Worm (Caenorhabditis elegans) whole organism, L4/young adult: Measurements from ENCODE around the gene Y54G11A.19.

Experiments
- W03F9.2 ChIP-seq: fragments of 150-350 bp; optimal IDR thresholded peaks from 2 replicates; lab custom pipeline; 2014; ENCODE audit warnings: missing biosample characterization, missing genetic modification characterization
- dao-5 ChIP-seq: sonication (generic microtip); optimal IDR thresholded peaks from 2 replicates; lab custom pipeline; 2016; ENCODE audit warnings: missing genotype, missing genetic modification characterization, moderate library complexity, missing compliant biosample characterization
- him-1 ChIP-seq: sonication (generic microtip); optimal IDR thresholded peaks from 2 replicates; lab custom pipeline; 2016; ENCODE audit warnings: missing genotype, missing genetic modification reagents, missing genetic modification characterization, missing compliant biosample characterization

The Y54G11A.19 gene

DNA sequence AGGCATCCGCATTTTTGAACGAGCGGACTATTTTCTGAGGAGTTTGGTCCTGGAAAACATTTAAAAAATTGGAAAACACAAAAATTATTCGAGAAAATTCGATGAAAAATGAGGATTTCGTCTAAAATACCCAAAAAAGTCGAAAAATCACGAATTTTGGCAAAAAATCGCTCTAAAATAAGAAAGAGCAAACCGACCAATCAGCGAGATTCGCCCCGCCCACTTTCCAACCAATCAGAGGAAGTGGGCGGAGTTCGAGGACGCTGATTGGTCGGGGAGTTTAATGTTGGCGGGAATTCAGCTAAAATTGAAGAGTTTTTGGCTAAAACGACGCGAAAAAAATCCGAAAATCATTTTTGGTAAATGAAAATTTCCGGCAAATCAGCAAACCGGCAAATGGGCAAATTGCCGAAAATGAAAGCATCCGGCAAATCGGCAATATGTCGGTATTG, 12.5 kb upstream of the Y54G11A.19 start, which contains the start of gene Y54G11A.1:
Gene Y54G11A.1 (minus strand): TSS at position 51 of the 452 bp plus-strand sequence.
- TF ChIP-seq dao-5 (no peak), him-1 (tag; lab: Kevin White, UChicago) (no peak)

DNA sequence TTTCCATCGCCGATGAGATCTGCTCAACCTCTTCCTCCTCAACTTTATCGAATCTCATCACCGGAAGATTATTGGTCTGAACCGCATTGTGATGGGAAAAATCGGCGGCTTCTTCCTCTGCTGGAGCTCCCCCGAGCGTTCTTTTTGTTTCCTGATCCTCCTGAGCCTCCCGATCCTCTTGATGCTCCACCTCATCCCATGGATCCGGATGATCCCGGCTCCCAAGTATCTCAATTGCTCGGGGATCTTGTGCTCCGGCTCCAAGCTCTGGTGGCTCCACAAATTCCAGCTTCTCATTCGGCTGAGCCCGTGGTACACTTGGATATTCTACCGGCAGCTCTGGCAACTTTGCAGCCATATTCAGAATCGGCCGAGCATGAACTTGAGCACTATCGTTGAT, 1.3 kb upstream of the Y54G11A.19 start:
- TF ChIP-seq dao-5 (no peak), him-1 (tag; lab: Kevin White, UChicago) (no peak), W03F9.2 (no peak)

DNA sequence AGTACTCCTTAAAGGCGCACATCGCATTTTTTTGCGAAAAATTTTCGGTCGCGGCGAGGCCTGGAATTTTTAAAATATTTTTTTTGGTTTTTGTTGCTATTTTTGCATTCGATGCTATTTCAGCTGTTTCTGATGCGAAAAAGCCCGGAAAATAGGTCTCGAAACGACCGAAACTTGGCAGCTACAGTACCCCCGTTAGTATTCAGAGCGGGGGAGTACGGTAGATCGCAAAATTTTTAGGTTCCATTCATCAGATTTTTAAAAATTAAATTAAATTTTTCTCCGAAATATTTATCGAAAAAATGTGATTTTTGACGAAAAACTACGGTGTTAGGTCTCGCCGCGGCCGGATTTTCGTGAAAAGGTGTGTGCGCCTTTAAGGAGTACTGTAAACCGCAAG, 829 bp downstream of the Y54G11A.19 start:
- TF ChIP-seq him-1 (tag; lab: Kevin White, UChicago): no peak
- TF ChIP-seq dao-5: no peak

DNA sequence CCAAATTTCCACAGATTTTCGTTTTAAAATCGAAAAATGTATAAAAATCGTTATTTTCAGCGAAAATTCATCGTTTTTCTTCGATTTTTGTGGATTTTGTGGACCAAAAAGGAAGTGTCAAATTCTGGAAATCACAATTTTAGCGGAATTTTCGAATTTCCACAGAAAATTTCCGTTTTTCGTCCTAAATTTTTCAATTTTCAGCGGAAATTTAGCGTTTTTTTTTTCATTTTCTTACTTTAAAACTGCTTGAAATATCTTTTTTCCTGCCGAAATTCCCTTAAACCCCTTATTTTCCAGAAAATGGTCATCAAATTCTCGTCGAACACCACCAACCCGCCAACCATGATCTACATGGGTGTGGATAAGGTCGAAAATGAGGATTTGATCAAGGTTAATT, 4.6 kb downstream of the Y54G11A.19 start, which contains the start of gene Y54G11A.2:
Gene Y54G11A.2 (plus strand): TSS at position 301 of the 400 bp plus-strand sequence.
- TF ChIP-seq him-1 (tag; lab: Kevin White, UChicago) (no peak), dao-5 (no peak), W03F9.2 (no peak)

DNA sequence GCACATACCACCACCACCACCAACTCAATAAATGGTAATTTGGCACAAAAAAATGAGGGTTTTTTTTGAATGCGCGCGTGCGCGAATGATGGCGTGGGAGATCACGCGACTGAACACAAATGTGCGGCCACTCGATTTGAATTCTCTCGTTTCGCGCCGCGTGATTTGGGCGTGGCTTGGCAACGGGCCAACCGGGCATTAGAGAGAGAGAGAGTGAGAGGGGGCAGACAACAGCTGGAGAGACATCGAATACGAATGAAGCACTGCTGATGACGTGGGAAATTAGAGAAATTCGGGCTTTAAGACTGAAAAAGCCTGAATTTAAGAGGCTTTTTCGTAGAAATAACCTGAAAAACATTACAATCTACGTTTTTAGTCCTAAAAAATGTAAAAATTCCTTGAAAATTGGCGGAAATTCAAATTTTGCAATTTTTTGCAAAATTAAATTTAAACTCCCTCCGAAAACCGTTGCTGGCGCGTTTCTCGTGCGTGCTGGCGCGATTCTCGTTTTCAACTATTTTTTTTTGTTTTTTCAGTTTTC, 5.2 kb downstream of the Y54G11A.19 start:
- TF ChIP-seq W03F9.2: no peak
- TF ChIP-seq dao-5: peak; percentile 42
- peak; percentile 87 for TF ChIP-seq him-1 (tag; lab: Kevin White, UChicago)

DNA sequence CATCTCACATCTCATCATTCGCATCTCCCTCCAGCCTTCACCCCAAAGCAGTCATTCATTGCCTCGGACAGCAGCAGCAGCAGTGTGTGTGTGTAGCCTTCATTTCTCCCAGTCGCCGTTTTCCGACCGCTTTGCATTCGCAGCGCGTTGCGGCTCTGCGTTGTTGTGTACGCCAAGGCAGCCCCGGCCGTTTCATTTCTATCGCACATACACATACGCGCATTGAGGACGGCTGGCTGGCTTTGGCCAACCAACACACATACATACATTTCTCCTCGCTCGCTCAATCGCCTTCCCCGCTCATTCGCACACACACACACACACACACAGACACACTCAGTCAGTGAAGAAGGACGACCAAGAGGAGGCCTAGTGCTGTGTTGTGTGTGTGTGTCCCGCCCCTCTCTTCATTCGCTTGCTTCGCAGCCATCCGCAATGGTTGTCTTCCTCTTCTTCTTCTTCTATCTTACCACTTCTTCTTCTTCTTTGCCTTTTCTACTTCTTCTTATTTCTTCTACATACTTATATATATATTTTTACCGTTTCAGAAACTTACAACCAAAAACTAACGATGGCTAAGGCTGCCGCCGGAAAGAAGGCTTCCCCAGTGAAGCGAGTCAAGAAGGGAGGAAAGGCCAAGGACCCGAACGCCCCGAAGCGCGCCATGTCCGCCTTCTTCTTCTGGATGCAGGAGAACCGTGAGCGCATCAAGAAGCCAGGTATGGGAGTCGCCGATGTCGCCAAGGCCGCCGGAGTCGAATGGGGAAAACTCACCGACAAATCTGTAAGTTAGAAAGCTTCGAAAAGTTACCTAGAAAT, 6.3 kb downstream of the Y54G11A.19 start, which contains the start of gene hmg-1.1:
Gene hmg-1.1 (plus strand): TSS at position 549 of the 819 bp plus-strand sequence.
- peak; percentile 3 for TF ChIP-seq dao-5
- TF ChIP-seq W03F9.2: peak; percentile 6
- peak; percentile 34 for TF ChIP-seq him-1 (tag; lab: Kevin White, UChicago)

DNA sequence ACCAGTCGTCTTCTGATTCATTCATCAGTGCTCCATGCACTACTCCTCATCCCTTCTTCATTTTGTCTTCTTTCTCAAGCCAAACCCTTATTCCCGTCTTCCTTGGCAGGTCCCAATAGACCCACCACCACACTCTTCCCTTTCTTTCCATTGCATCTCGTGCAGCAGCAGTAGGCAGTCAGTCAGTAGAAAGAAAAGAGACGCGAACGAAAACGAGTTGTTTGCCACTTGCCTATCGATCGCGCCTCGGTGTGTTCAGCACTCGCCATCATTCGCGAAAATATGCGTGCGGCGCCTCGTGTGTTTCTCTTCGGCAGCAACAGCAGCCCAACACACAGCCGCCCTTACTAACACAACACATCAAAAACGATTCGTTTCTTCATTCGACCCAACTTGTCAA, 7.2 kb downstream of the Y54G11A.19 start:
- TF ChIP-seq W03F9.2 (peak; percentile 10), him-1 (tag; lab: Kevin White, UChicago) (no peak)

DNA sequence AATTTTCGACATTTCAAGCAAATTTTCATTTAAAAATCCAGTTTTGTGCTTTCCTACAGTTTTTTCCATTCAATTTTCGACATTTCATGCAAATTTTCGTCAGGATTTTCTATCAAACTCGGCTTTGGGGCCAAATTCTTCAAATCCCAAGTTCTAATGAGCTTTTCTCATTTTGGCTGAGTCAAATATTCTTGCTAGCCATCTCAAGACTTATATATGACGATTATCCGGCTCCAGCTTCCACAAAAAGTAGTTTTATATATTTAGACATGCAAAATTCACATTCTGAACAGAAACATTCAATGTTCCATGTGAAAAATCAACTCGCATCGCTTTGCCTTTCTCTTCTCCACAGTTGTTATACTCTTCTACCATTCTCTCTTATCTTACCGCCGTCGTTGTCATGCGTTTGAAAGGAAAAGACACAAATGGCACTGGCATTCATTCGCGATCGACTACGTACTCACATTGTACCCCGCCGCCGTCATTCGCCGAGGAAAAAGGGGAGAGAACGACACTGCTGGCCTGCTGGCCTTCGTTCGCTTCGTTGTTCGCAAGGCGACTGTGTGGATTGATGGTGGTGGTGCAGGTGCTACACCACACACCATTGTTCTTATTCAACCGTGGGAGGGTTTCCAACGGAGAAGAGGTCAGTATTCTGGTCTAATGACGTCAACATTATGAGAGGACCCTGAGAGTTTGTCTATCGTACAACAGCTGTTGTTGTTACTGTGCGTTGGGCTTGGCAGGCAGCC, 8.8 kb downstream of the Y54G11A.19 start:
- TF ChIP-seq dao-5 (no peak), him-1 (tag; lab: Kevin White, UChicago) (no peak), W03F9.2 (no peak)

DNA sequence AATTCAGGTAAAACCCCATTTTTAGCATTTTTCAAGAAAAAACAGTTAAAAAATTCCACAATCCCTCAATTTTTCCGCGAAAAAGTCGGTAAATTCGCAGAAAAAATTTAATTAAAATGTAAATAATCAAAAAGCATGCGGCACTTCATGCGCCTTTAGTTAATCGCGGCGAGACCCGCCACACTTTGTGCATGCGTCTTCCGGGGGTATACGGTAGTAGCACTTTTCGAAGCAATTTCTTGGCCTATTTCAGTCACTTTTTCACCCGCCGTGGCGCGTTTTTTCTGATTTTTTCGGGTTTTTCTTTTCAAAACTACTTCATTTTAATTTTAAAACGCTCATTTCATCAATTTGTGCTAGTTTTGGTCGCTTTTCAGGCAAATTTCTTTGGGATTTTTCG, 9.5 kb downstream of the Y54G11A.19 start:
- TF ChIP-seq him-1 (tag; lab: Kevin White, UChicago): no peak
- no peak for TF ChIP-seq dao-5

DNA sequence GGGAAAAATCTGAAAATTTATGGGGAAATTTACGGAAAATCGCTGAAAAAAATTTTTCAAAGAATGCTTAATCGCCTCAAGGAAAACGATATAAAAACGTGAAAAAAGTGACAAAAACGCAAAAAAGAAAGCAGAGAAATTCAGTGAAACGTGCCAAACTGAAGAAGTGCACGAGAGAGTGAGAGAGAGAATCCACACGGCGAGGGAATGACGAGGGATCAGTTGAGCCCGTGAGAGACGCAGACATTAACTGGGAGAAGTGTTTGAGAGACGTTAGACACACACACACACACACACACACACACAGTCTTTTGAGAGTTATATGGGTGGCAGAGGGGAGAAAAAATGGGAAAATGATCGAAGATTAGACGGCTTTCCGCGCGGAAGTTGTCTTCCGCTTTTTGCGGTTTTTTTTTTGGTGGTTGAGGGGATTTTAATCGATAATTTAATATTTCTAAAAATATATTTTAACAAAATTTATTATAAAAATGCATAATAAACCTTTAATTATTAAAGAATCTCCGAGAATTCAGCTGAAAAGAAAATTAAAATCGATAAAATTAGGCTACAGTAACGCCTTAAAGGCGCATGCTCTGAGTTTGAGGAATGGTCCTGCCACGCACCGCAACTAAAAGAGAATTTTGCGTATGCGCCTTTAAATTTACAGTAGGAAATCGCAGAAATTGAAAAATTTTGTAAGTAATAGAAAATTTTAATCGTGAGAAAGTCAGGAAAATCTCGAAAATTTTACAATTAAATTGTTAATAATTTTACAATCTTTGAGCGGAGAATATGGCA, 12.0 kb downstream of the Y54G11A.19 start:
- TF ChIP-seq dao-5 (no peak), him-1 (tag; lab: Kevin White, UChicago) (no peak), W03F9.2 (peak; percentile 37)

DNA sequence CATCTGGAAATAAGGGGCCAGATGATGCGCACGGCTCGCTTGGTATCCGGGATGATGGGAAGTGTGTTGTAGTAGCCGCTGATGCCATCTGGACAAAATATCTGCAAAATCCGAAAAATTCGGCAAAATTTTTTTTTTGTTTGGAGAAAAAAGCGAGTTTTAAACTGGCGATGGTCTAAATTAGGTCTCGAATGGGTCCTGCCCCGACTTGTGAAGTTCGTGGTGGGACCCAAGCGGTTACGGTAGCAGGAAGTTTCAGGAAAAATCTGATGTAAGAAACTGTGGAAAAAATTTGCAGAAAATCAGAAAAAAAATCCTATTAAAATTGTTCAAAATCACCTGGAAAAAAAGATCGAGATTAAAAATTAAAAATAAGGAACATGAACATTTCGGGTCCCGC, 13.2 kb downstream of the Y54G11A.19 start, which contains the start of gene jmjd-2:
Gene jmjd-2 (minus strand): TSS at position 101 of the 400 bp plus-strand sequence.
- no peak for TF ChIP-seq him-1 (tag; lab: Kevin White, UChicago)
- TF ChIP-seq dao-5: no peak
- TF ChIP-seq W03F9.2: no peak

DNA sequence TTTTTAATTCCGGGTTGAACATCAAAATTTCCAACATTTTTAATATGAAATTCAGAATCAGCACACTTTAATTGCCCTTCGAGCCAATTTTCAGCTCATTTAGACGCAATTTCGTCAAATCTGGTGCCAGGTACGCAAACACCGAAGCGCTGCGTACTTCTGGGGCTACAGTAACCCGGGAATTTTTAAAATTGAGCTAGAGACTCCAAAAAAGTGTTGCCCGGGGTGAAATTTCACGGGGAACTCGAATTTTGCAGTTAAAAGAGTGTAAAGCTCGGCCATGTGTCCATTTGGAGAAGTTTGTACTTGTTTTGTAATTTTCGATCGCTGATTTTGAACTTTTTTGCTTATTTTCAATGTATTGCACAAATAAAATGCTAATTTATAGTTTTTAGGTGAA, 14.4 kb downstream of the Y54G11A.19 start:
- no peak for TF ChIP-seq dao-5
- no peak for TF ChIP-seq him-1 (tag; lab: Kevin White, UChicago)
- TF ChIP-seq W03F9.2: no peak

DNA sequence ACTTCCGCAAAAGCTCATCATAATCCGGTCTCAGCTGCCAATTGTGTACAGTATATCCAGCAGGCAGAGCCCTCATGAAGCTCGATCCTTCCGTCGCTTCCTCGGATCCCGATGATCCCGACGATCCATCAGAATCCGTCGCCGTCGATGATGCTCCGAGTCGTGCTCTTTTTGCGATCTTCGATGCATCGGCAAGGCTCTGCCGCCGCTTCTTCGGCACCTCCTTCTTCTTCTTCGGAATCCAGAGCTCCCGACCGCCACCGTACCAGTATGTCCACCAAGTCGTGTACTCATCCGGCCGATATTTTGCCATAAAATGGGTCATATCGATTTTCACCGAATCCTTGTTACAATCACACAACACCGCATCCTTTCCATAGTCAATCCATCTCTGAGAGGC, 16.8 kb downstream of the Y54G11A.19 start:
- TF ChIP-seq him-1 (tag; lab: Kevin White, UChicago) (no peak), W03F9.2 (no peak), dao-5 (no peak)
